Worm (Caenorhabditis elegans) whole organism, L2 larva: ENCODE results near the gene clec-63.

ENCODE experiments used
- C34F6.9 ChIP-seq: fragments of 150-350 bp; optimal IDR thresholded peaks from 2 replicates; lab custom pipeline; 2014; ENCODE audit warnings: missing biosample characterization, missing genetic modification characterization
- F13H6.1 ChIP-seq: sonication (generic microtip); optimal IDR thresholded peaks from 2 replicates; lab custom pipeline; 2016; ENCODE audit warnings: missing genetic modification characterization, missing compliant biosample characterization
- R02D3.7 ChIP-seq: fragments of 150-350 bp; optimal IDR thresholded peaks from 2 replicates; lab custom pipeline; 2014; ENCODE audit warnings: missing biosample characterization, missing genetic modification characterization
- ZK546.5 ChIP-seq: sonication (generic microtip); optimal IDR thresholded peaks from 2 replicates; lab custom pipeline; 2017; ENCODE audit warnings: missing biosample characterization, missing genetic modification characterization
- alr-1 ChIP-seq: fragments of 150-350 bp; optimal IDR thresholded peaks from 2 replicates; lab custom pipeline; 2014; ENCODE audit warnings: missing biosample characterization, missing genetic modification characterization
- ama-1 ChIP-seq: fragments of 150-350 bp; optimal IDR thresholded peaks from 2 replicates; lab custom pipeline; 2018; ENCODE audit warnings: inconsistent platforms
- blmp-1 ChIP-seq: sonication (generic microtip); optimal IDR thresholded peaks from 2 replicates; lab custom pipeline; 2017; ENCODE audit warnings: missing genetic modification characterization, mild to moderate bottlenecking, missing compliant biosample characterization, antibody characterized with exemption, moderate library complexity; ENCODE audit not compliant: insufficient read depth
- ceh-82 ChIP-seq: fragments of 150-350 bp; optimal IDR thresholded peaks from 2 replicates; lab custom pipeline; 2014; ENCODE audit warnings: missing biosample characterization, missing genetic modification characterization
- crh-2 ChIP-seq: sonication (generic microtip); optimal IDR thresholded peaks from 2 replicates; lab custom pipeline; 2017; ENCODE audit warnings: missing biosample characterization, missing genetic modification characterization
- dmd-4 ChIP-seq: sonication (generic microtip); optimal IDR thresholded peaks from 2 replicates; lab custom pipeline; 2017; ENCODE audit warnings: missing biosample characterization, missing genetic modification characterization
- elt-1 ChIP-seq: fragments of 150-350 bp; optimal IDR thresholded peaks from 2 replicates; lab custom pipeline; 2014; ENCODE audit warnings: missing biosample characterization, missing genetic modification characterization
- elt-3 ChIP-seq: sonication (generic microtip); optimal IDR thresholded peaks from 2 replicates; lab custom pipeline; 2017; ENCODE audit warnings: missing biosample characterization, missing genetic modification characterization
- fos-1 ChIP-seq: fragments of 150-350 bp; optimal IDR thresholded peaks from 2 replicates; lab custom pipeline; 2014; ENCODE audit warnings: missing biosample characterization, missing genetic modification characterization
- gmeb-1 ChIP-seq: fragments of 150-350 bp; optimal IDR thresholded peaks from 2 replicates; lab custom pipeline; 2014; ENCODE audit warnings: missing biosample characterization, missing genetic modification characterization
- lin-11 ChIP-seq: fragments of 150-350 bp; sonication (generic microtip); optimal IDR thresholded peaks from 2 replicates; lab custom pipeline; 2014; ENCODE audit warnings: missing biosample characterization, missing genetic modification characterization, inconsistent platforms, mixed read lengths
- lsy-2 ChIP-seq, 2 experiments: fragments of 150-350 bp in 1 of 2; sonication (generic microtip) in 1 of 2; optimal IDR thresholded peaks; 2 replicates each; lab custom pipeline; 2014 to 2017; ENCODE audit warnings: missing biosample characterization in 2 of 2, missing genetic modification characterization in 2 of 2
- mab-5 ChIP-seq: fragments of 150-350 bp; optimal IDR thresholded peaks from 2 replicates; lab custom pipeline; 2014; ENCODE audit warnings: missing biosample characterization, missing genetic modification characterization
- mbf-1 ChIP-seq: sonication (generic microtip); optimal IDR thresholded peaks from 2 replicates; lab custom pipeline; 2017; ENCODE audit warnings: missing biosample characterization, missing genetic modification characterization
- mdl-1 ChIP-seq, 2 experiments: fragments of 150-350 bp in 1 of 2; sonication (generic microtip) in 1 of 2; optimal IDR thresholded peaks; 2 replicates each; lab custom pipeline; 2017; ENCODE audit warnings: missing biosample characterization in 2 of 2, missing genetic modification characterization in 2 of 2
- nhr-11 ChIP-seq: fragments of 150-350 bp; optimal IDR thresholded peaks from 2 replicates; lab custom pipeline; 2014; ENCODE audit warnings: missing biosample characterization, missing genetic modification characterization
- nhr-129 ChIP-seq: fragments of 150-350 bp; optimal IDR thresholded peaks from 2 replicates; lab custom pipeline; 2014; ENCODE audit warnings: missing biosample characterization, missing genetic modification characterization
- nhr-21 ChIP-seq: fragments of 150-350 bp; optimal IDR thresholded peaks from 2 replicates; lab custom pipeline; 2014; ENCODE audit warnings: missing biosample characterization, missing genetic modification characterization
- nhr-23 ChIP-seq: fragments of 150-350 bp; optimal IDR thresholded peaks from 2 replicates; lab custom pipeline; 2014; ENCODE audit warnings: missing biosample characterization, missing genetic modification reagents, missing genetic modification characterization
- nhr-237 ChIP-seq: fragments of 150-350 bp; optimal IDR thresholded peaks from 2 replicates; lab custom pipeline; 2014; ENCODE audit warnings: missing biosample characterization, missing genetic modification characterization
- peb-1 ChIP-seq: fragments of 150-350 bp; optimal IDR thresholded peaks from 2 replicates; lab custom pipeline; 2014; ENCODE audit warnings: missing biosample characterization, missing genetic modification characterization
- sem-4 ChIP-seq: fragments of 150-350 bp; optimal IDR thresholded peaks from 2 replicates; lab custom pipeline; 2014; ENCODE audit warnings: missing biosample characterization, missing genetic modification reagents, missing genetic modification characterization
- skn-1 ChIP-seq: sonication (generic microtip); optimal IDR thresholded peaks from 2 replicates; lab custom pipeline; 2017; ENCODE audit warnings: missing biosample characterization, missing genetic modification characterization
- snpc-4 ChIP-seq: fragments of 150-350 bp; optimal IDR thresholded peaks from 2 replicates; lab custom pipeline; 2014; ENCODE audit warnings: missing biosample characterization, missing genetic modification characterization
- unc-39 ChIP-seq: fragments of 150-350 bp; optimal IDR thresholded peaks from 2 replicates; lab custom pipeline; 2014; ENCODE audit warnings: missing biosample characterization, missing genetic modification characterization
- unc-62 ChIP-seq: fragments of 150-350 bp; optimal IDR thresholded peaks from 2 replicates; lab custom pipeline; 2014; ENCODE audit warnings: missing biosample characterization, missing genetic modification reagents, missing genetic modification characterization
- ztf-1 ChIP-seq: fragments of 200-800 bp; sonication (Bioruptor generic); conservative IDR thresholded peaks from 2 replicates; pipeline ENCODE4 v1.3.6; 2022; ENCODE audit warnings: missing genetic modification characterization, missing compliant biosample characterization
- ztf-11 ChIP-seq: sonication (generic microtip); optimal IDR thresholded peaks from 2 replicates; lab custom pipeline; 2017; ENCODE audit warnings: missing biosample characterization, missing genetic modification characterization

Gene clec-63

DNA sequence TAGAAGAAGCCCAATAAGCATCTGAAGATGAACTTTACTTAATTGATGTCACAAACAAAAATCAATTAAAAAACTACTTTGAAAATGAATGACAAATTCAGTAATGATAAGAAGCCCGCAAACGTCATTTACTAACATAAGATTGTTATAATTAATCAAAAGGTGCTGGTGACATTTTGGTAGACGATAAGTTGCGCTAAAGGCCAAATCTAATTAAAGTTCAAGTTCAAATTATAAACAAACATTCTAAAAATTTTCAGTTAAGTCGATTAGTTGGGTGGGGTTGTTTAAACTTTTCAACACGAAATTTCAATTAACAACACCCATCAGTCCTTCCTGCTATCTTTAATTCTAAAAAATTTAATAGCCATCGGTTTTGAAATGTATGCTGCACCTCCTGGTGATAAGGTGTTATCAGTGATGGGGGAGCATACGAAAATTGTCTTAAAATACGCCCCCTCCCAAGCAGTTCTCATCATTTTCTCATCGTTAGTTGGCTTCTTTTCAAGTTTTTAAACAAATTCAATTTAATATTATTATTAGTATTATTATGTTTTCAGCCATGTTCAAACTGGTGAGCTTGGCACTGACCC lies at the start of gene clec-63, which contains the start of gene clec-62:
Gene clec-63, plus strand, starts transcription at position 561 of the 593 bp plus-strand sequence.
Gene clec-62, minus strand, starts transcription at position 51 of the 593 bp plus-strand sequence.
- peak; percentile 93 for TF ChIP-seq fos-1 (tag; lab: Kevin White, UChicago)
- TF ChIP-seq skn-1 = peak; percentile 29
- TF ChIP-seq nhr-237 (tag; lab: Kevin White, UChicago) = no peak
- peak; percentile 30 for TF ChIP-seq crh-2 (tag; lab: Kevin White, UChicago)
- TF ChIP-seq, all 48 proteins: peak for 3

DNA sequence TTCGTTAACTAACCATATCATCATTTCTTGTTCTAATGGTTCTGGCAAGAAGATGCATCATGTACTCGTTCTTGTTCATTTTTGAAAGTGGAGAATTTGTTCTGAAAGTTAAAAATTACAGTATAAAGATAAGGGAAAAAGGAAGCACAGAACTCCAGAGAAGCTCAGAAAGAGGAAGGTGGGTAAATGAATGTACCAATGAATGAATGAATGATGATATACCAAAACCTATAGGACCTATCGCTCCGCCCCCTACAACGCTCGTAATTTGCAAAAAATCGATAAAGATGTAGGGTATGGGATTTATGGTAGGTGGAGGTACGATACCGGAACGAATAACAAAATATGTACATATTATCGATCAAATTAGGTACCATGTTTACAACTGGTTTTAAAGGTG lies 47.7 kb upstream of the clec-63 start, which contains the start of gene pes-10:
Gene pes-10, minus strand, starts transcription at position 101 of the 400 bp plus-strand sequence.
- TF ChIP-seq crh-2 (tag; lab: Kevin White, UChicago) = no peak
- TF ChIP-seq alr-1 (tag; lab: Kevin White, UChicago) = no peak
- no peak for TF ChIP-seq ZK546.5 (tag; lab: Kevin White, UChicago)
- no peak for TF ChIP-seq elt-1 (tag; lab: Kevin White, UChicago)
- TF ChIP-seq nhr-11 (tag; lab: Kevin White, UChicago) = no peak
- no peak for TF ChIP-seq nhr-23 (tag; lab: Kevin White, UChicago)
- TF ChIP-seq peb-1 = no peak
- no peak for TF ChIP-seq unc-62
- TF ChIP-seq F13H6.1 (tag; lab: Kevin White, UChicago) = no peak
- no peak for TF ChIP-seq gmeb-1 (tag; lab: Kevin White, UChicago)
- TF ChIP-seq snpc-4 (tag; lab: Kevin White, UChicago) = no peak
- no peak for TF ChIP-seq mdl-1 (tag; optimal IDR thresholded peaks at IDR 0.05; lab: Kevin White, UChicago)
- no peak for TF ChIP-seq skn-1
- TF ChIP-seq mbf-1 (tag; lab: Kevin White, UChicago) = no peak
- no peak for TF ChIP-seq nhr-21
- no peak for TF ChIP-seq unc-39 (tag; lab: Kevin White, UChicago)
- no peak for TF ChIP-seq ama-1 (lab: Kevin White, UChicago)
- TF ChIP-seq, all 48 proteins: peak for 0

DNA sequence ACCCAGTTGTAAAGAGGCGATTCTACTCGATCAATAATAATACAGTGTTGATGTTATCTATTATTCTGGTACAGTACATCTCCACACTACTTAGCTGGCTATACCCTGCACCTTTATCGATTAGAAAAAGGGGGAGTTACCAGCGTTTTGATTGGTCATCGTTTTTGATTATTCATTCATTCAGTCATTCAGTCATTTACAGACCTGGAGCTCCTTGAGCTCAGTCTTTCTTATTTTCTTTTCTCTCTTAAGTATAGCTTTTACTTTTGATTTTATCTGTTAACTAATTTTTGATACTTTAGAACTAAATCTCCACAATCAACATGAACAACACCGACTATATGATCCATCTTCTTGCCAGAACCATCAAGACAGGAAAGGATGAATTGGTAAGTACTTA lies 45.3 kb upstream of the clec-63 start, which contains the start of gene Y46G5A.28:
Gene Y46G5A.28, plus strand, starts transcription at position 301 of the 400 bp plus-strand sequence.
- TF ChIP-seq elt-3 (tag; lab: Kevin White, UChicago) (no peak), nhr-23 (tag; lab: Kevin White, UChicago) (no peak), lin-11 (tag; lab: Kevin White, UChicago) (no peak), alr-1 (tag; lab: Kevin White, UChicago) (no peak), nhr-129 (no peak), ztf-11 (tag; lab: Kevin White, UChicago) (no peak), mab-5 (tag; lab: Kevin White, UChicago) (no peak)

DNA sequence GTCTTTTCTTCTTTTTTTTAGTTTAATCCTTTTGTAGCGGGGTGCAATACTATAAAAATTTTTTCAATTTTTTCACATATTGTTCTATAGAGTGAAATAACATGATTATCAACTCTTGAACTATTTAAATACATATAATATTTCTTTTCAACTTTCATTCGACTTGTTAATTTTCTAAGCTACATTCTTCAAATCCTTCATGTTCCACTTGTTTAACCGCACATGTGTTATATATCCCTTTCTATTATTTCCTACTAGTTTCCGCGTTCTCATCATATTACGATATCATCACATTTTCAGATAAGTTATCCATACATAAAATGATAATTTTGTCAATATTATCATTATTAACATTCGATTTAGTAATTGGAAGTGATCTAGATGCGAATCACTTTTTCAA lies 39.5 kb upstream of the clec-63 start, which contains the start of gene Y46G5A.29:
Gene Y46G5A.29, plus strand, starts transcription at position 301 of the 400 bp plus-strand sequence.
- no peak for TF ChIP-seq sem-4 (tag; lab: Kevin White, UChicago)
- no peak for TF ChIP-seq ama-1 (lab: Kevin White, UChicago)
- TF ChIP-seq unc-62 = no peak
- no peak for TF ChIP-seq skn-1
- TF ChIP-seq mbf-1 (tag; lab: Kevin White, UChicago) = no peak
- no peak for TF ChIP-seq dmd-4 (tag; lab: Kevin White, UChicago)
- no peak for TF ChIP-seq gmeb-1 (tag; lab: Kevin White, UChicago)
- TF ChIP-seq blmp-1 (tag; lab: Kevin White, UChicago) = no peak
- no peak for TF ChIP-seq mdl-1 (tag; optimal IDR thresholded peaks at IDR 0.05; lab: Kevin White, UChicago)
- TF ChIP-seq ztf-1 (GFP tag; lab: Robert Waterston, UW) = no peak
- TF ChIP-seq C34F6.9 = no peak
- no peak for TF ChIP-seq R02D3.7 (tag; lab: Kevin White, UChicago)

DNA sequence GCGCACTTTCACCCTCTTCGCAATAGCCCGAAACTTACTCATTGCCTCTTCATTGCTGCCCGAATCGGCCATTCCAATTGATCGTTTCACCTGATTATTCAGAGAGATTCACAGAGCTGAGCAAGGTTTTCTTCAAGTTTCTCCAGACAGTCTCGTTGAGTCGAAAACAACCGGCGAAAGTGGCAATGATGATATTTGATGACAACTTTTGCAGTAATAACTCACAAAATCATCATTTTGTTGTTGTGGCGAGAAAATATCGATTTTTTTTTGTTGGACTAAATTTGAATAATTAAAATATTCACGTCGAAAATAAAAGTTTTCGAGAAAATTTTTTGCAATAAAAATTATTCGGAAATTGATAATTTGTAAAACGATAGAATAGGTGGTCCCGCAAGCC lies 29.8 kb upstream of the clec-63 start, which contains the start of gene snf-5:
Gene snf-5, minus strand, starts transcription at position 182 of the 400 bp plus-strand sequence.
- TF ChIP-seq lsy-2 (tag; optimal IDR thresholded peaks at IDR 0.05; lab: Kevin White, UChicago) (no peak), ceh-82 (tag; lab: Kevin White, UChicago) (no peak), alr-1 (tag; lab: Kevin White, UChicago) (no peak), elt-1 (tag; lab: Kevin White, UChicago) (no peak), sem-4 (tag; lab: Kevin White, UChicago) (no peak), mbf-1 (tag; lab: Kevin White, UChicago) (no peak)
